Fruit fly (Drosophila melanogaster): Measurements from ENCODE around the gene CG10428.

The CG10428 gene

DNA sequence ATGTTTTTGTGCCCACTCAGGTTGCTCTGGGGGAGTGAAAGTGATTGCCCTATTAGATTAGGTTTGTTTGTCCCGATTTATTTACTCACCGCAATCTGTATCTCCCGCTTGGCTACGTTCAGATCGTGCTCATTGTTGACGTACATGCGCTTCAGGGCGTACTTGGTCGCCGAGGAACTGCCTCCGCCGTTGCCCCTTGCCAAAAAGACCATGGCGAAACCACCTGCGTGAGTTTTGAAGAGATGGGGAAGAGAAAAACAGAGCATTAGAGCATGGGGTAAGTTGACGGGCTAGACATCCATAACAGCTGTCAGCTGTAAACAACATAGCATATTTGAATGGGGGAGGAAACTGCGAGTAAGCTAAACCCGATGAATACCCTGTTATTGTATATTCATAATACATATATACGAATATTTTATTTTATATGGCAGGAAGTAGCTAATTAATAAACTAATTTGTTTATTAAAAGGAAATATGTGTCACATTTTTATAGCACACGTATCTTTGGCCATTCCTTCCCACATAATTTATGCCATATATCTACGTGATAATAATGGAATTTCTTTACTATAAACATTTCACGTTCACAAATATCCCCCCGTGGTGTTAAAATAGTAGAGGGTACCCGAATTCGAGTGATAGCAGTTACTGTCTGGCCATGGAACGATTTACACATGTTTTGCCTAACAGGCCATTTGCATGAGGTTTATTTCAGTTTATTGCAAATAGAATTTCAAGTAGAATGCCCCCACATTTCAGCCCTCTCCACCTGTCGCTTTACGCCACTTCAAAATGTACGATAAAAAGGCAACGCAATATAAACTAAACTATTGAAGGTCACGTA lies 16.9 kb downstream of the CG10428 start (continued):
- TF ChIP-seq ind (GFP tag; optimal IDR thresholded peaks at IDR 0.05): no peak
- TF ChIP-seq danr (GFP tag; IDR thresholded peaks at IDR 0.05): no peak
- TF ChIP-seq zfh1 (GFP tag; IDR thresholded peaks at IDR 0.05): no peak
- TF ChIP-seq CG6854 (GFP tag; optimal IDR thresholded peaks at IDR 0.05): peak; percentile 4
- no peak for TF ChIP-seq so (GFP tag; IDR thresholded peaks at IDR 0.05)
- peak; percentile 4 for TF ChIP-seq zen (tag; optimal IDR thresholded peaks at IDR 0.05)
- TF ChIP-seq Antp (GFP tag; optimal IDR thresholded peaks at IDR 0.05): no peak
- TF ChIP-seq Dp (GFP tag; optimal IDR thresholded peaks at IDR 0.05): no peak
- TF ChIP-seq CG7786 (GFP tag; optimal IDR thresholded peaks at IDR 0.05): no peak
- no peak for TF ChIP-seq ERR (GFP tag; optimal IDR thresholded peaks at IDR 0.05)
- no peak for TF ChIP-seq CG18011 (GFP tag; optimal IDR thresholded peaks at IDR 0.05)
- no peak for TF ChIP-seq bigmax (GFP tag; optimal IDR thresholded peaks at IDR 0.05)
- TF ChIP-seq CG2199 (GFP tag; IDR thresholded peaks at IDR 0.05): no peak
- no peak for TF ChIP-seq bbx (GFP tag; IDR thresholded peaks at IDR 0.05; ENCODE audit: partially characterized antibody)
- TF ChIP-seq CG4820 (GFP tag; optimal IDR thresholded peaks at IDR 0.05): no peak
- TF ChIP-seq D (optimal IDR thresholded peaks at IDR 0.05): no peak
- no peak for TF ChIP-seq D (GFP tag; optimal IDR thresholded peaks at IDR 0.05)
- TF ChIP-seq CG8089 (GFP tag; optimal IDR thresholded peaks at IDR 0.05): no peak
- TF ChIP-seq Dll (GFP tag; IDR thresholded peaks at IDR 0.05; ENCODE audit: partially characterized antibody): no peak
- TF ChIP-seq gt (GFP tag; IDR thresholded peaks at IDR 0.05): no peak
- no peak for TF ChIP-seq vnd (GFP tag; IDR thresholded peaks at IDR 0.05; ENCODE audit: partially characterized antibody)
- TF ChIP-seq Atf-2 (GFP tag; optimal IDR thresholded peaks at IDR 0.05): no peak
- TF ChIP-seq shn (GFP tag; optimal IDR thresholded peaks at IDR 0.05): no peak
- peak; percentile 19; the same call in 1 of the 2 replicates for TF ChIP-seq CG9932 (GFP tag; IDR thresholded peaks at IDR 0.05)
- TF ChIP-seq br (optimal IDR thresholded peaks at IDR 0.05): no peak
- TF ChIP-seq B-H2 (GFP tag; optimal IDR thresholded peaks at IDR 0.05): peak; percentile 6
- TF ChIP-seq CG7372 (GFP tag; IDR thresholded peaks at IDR 0.05): peak; percentile 28; the same call in 1 of the 2 replicates
- no peak for TF ChIP-seq rib (GFP tag; IDR thresholded peaks at IDR 0.05)
- no peak for TF ChIP-seq CrebB (tag; optimal IDR thresholded peaks at IDR 0.05)
- TF ChIP-seq CG15269 (tag; optimal IDR thresholded peaks at IDR 0.05): peak; percentile 54
- TF ChIP-seq slp2 (GFP tag; optimal IDR thresholded peaks at IDR 0.05): no peak
- no peak for TF ChIP-seq gcm2 (GFP tag; optimal IDR thresholded peaks at IDR 0.05)
- TF ChIP-seq corto (GFP tag; optimal IDR thresholded peaks at IDR 0.05): no peak
- TF ChIP-seq CHES-1-like (GFP tag; optimal IDR thresholded peaks at IDR 0.05): no peak
- TF ChIP-seq CG6689 (GFP tag; IDR thresholded peaks at IDR 0.05): peak; percentile 45; the same call in 1 of the 2 replicates
- no peak for TF ChIP-seq zf30C (GFP tag; optimal IDR thresholded peaks at IDR 0.05)
- no peak for TF ChIP-seq CG11696 (GFP tag; IDR thresholded peaks at IDR 0.05)
- TF ChIP-seq run (tag; optimal IDR thresholded peaks at IDR 0.05): no peak
- TF ChIP-seq CG18599 (GFP tag; optimal IDR thresholded peaks at IDR 0.05): peak; percentile 61
- no peak for TF ChIP-seq zen2 (GFP tag; IDR thresholded peaks at IDR 0.05; ENCODE audit: partially characterized antibody)
- TF ChIP-seq CG18619 (GFP tag; optimal IDR thresholded peaks at IDR 0.05): no peak
- TF ChIP-seq lbe (GFP tag; optimal IDR thresholded peaks at IDR 0.05): no peak
- TF ChIP-seq Hmx (GFP tag; optimal IDR thresholded peaks at IDR 0.05): no peak
- peak; percentile 47 for TF ChIP-seq Hmr (GFP tag; optimal IDR thresholded peaks at IDR 0.05)
- no peak for TF ChIP-seq dati (GFP tag; IDR thresholded peaks at IDR 0.05)
- TF ChIP-seq Stat92E (GFP tag; optimal IDR thresholded peaks at IDR 0.05): no peak
- no peak for TF ChIP-seq CG30403 (GFP tag; optimal IDR thresholded peaks at IDR 0.05)
- no peak for TF ChIP-seq CG34422 (GFP tag; IDR thresholded peaks at IDR 0.05)
- no peak for TF ChIP-seq HHEX (GFP tag; optimal IDR thresholded peaks at IDR 0.05)
- TF ChIP-seq CG7928 (GFP tag; optimal IDR thresholded peaks at IDR 0.05): no peak
